Worm (Caenorhabditis elegans) whole organism, L2 larva: ENCODE data around the gene nhr-50.

Experiments used
- ceh-16 ChIP-seq: fragments of 150-350 bp; optimal IDR thresholded peaks from 2 replicates; lab custom pipeline; 2014; ENCODE audit warnings: missing biosample characterization, missing genetic modification characterization
- egl-27 ChIP-seq: sonication (generic microtip); optimal IDR thresholded peaks from 3 replicates; lab custom pipeline; 2017; ENCODE audit warnings: missing biosample characterization, missing genetic modification reagents, missing genetic modification characterization
- lin-13 ChIP-seq: fragments of 150-350 bp; optimal IDR thresholded peaks from 2 replicates; lab custom pipeline; 2014; ENCODE audit warnings: missing biosample characterization, missing genetic modification reagents, missing genetic modification characterization
- nhr-11 ChIP-seq: fragments of 150-350 bp; optimal IDR thresholded peaks from 2 replicates; lab custom pipeline; 2014; ENCODE audit warnings: missing biosample characterization, missing genetic modification characterization
- nhr-77 ChIP-seq: fragments of 150-350 bp; optimal IDR thresholded peaks from 2 replicates; lab custom pipeline; 2014; ENCODE audit warnings: missing biosample characterization, missing genetic modification characterization
- sma-3 ChIP-seq: sonication (generic microtip); optimal IDR thresholded peaks from 2 replicates; lab custom pipeline; 2016; ENCODE audit warnings: missing genetic modification reagents, missing genetic modification characterization, missing compliant biosample characterization
- ztf-1 ChIP-seq: fragments of 200-800 bp; sonication (Bioruptor generic); conservative IDR thresholded peaks from 2 replicates; pipeline ENCODE4 v1.3.6; 2022; ENCODE audit warnings: missing genetic modification characterization, missing compliant biosample characterization

DNA sequence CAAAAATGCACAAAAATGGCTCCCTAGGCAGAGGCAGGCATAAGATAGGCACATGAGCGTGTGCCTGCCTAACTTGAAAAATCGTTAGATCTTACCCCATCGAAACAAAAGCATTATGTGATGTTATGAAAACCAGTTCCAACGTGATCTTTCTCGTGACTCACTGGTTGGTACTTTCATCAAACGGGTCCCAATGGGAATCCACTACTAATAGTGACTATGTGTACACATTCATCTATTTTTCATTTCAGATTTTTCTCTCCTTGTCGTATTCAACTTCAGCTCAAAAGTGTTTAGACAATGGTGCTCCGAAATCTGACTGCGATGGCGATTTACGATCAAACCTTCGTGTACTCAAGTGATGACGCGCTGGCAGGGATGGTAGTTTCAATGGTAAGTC is 17.2 kb upstream of the nhr-50 start, which contains the start of gene srx-43:
- TF ChIP-seq nhr-11 = no peak
- no peak for TF ChIP-seq sma-3
- no peak for TF ChIP-seq egl-27
- no peak for TF ChIP-seq ceh-16 (tag; lab: Kevin White, UChicago)
- no peak for TF ChIP-seq nhr-77
- TF ChIP-seq lin-13 (GFP tag; lab: Kevin White, UChicago) = no peak
- TF ChIP-seq ztf-1 (GFP tag; lab: Robert Waterston, UW) = no peak
